Fruit fly (Drosophila melanogaster): ENCODE measurements around the gene eIF2gamma.

dm6 chr3R:15310695-15311094, 47.4 kb upstream of the eIF2gamma start:
- TF ChIP-seq pan (optimal IDR thresholded peaks at IDR 0.05): no peak
- no peak for TF ChIP-seq usp (GFP tag; optimal IDR thresholded peaks at IDR 0.05)
- TF ChIP-seq CG8478 (optimal IDR thresholded peaks at IDR 0.05): no peak

Data from whole organism.